Fruit fly (Drosophila melanogaster) whole organism, embryonic: ENCODE measurements around the gene Prp3.
A peak's percentile ranks its signal among the peaks of the same experiment; 100 is the strongest.

Experiments used
- Adf1 ChIP-seq: fragments of 200-800 bp; sonication (Bioruptor generic); IDR thresholded peaks from 2 replicates; pipeline ENCODE4 v1.3.6; 2022; ENCODE audit warnings: missing biosample characterization, missing genetic modification characterization
- Antp ChIP-seq: fragments of 200-800 bp; sonication (Bioruptor generic); optimal IDR thresholded peaks from 3 replicates; lab custom pipeline; 2016; ENCODE audit warnings: missing biosample characterization, missing genetic modification characterization
- BEAF-32 ChIP-seq: fragments of 200-800 bp; sonication (Bioruptor generic); optimal IDR thresholded peaks from 3 replicates; lab custom pipeline; 2017; ENCODE audit warnings: missing biosample characterization, missing genetic modification characterization, mild to moderate bottlenecking, moderate library complexity, missing genetic modification reagents
- Bgb ChIP-seq: fragments of 200-800 bp; sonication (Bioruptor generic); IDR thresholded peaks from 2 replicates; pipeline ENCODE4 v1.3.6; 2022; ENCODE audit warnings: missing biosample characterization, missing genetic modification characterization; ENCODE audit not compliant: partially characterized antibody
- CG12155 ChIP-seq: fragments of 200-800 bp; sonication (Bioruptor generic); optimal IDR thresholded peaks from 3 replicates; lab custom pipeline; 2016; ENCODE audit warnings: missing biosample characterization, missing genetic modification characterization
- CG12236 ChIP-seq: fragments of 200-800 bp; sonication (Bioruptor generic); optimal IDR thresholded peaks from 2 replicates; lab custom pipeline; 2016; ENCODE audit warnings: missing biosample characterization, missing genetic modification characterization
- CG12391 ChIP-seq: fragments of 200-800 bp; sonication (Bioruptor generic); optimal IDR thresholded peaks from 3 replicates; lab custom pipeline; 2018; ENCODE audit warnings: missing biosample characterization, mild to moderate bottlenecking, missing genetic modification characterization, moderate library complexity
- CG13287 ChIP-seq: fragments of 200-800 bp; sonication (Bioruptor generic); IDR thresholded peaks from 2 replicates; pipeline ENCODE4 v1.3.6; 2022; ENCODE audit warnings: missing biosample characterization, missing genetic modification characterization; ENCODE audit not compliant: partially characterized antibody
- CG13624 ChIP-seq: fragments of 200-800 bp; sonication (Bioruptor generic); optimal IDR thresholded peaks from 2 replicates; lab custom pipeline; 2016; ENCODE audit warnings: missing biosample characterization, missing genetic modification characterization
- CG13775 ChIP-seq: fragments of 200-800 bp; sonication (Bioruptor generic); optimal IDR thresholded peaks from 3 replicates; lab custom pipeline; 2017; ENCODE audit warnings: missing biosample characterization, mild to moderate bottlenecking, missing genetic modification characterization
- CG14710 ChIP-seq: fragments of 200-800 bp; sonication (Bioruptor generic); optimal IDR thresholded peaks from 3 replicates; lab custom pipeline; 2019; ENCODE audit warnings: missing biosample characterization, mild to moderate bottlenecking, missing genetic modification characterization, moderate library complexity
- CG15514 ChIP-seq: fragments of 200-800 bp; sonication (Bioruptor generic); optimal IDR thresholded peaks from 3 replicates; lab custom pipeline; 2017; ENCODE audit warnings: missing biosample characterization, missing genetic modification characterization, mild to moderate bottlenecking, moderate library complexity, missing genetic modification reagents
- CG2116 ChIP-seq: fragments of 200-800 bp; sonication (Bioruptor generic); optimal IDR thresholded peaks from 3 replicates; lab custom pipeline; 2018; ENCODE audit warnings: missing biosample characterization, mild to moderate bottlenecking, missing genetic modification characterization
- CG2120 ChIP-seq: fragments of 200-800 bp; sonication (Bioruptor generic); optimal IDR thresholded peaks from 3 replicates; lab custom pipeline; 2016; ENCODE audit warnings: missing biosample characterization, missing genetic modification characterization
- CG30020 ChIP-seq: fragments of 200-800 bp; optimal IDR thresholded peaks from 2 replicates; lab custom pipeline; 2019; ENCODE audit warnings: missing biosample characterization, mild to moderate bottlenecking, missing genetic modification characterization, moderate library complexity
- CG30403 ChIP-seq: fragments of 200-800 bp; sonication (Bioruptor generic); optimal IDR thresholded peaks from 3 replicates; lab custom pipeline; 2016; ENCODE audit warnings: missing biosample characterization, missing genetic modification characterization
- CG31388 ChIP-seq: fragments of 200-800 bp; sonication (Bioruptor generic); optimal IDR thresholded peaks from 2 replicates; lab custom pipeline; 2016; ENCODE audit warnings: missing biosample characterization, missing genetic modification characterization
- CG3995 ChIP-seq: fragments of 200-800 bp; sonication (Bioruptor generic); optimal IDR thresholded peaks from 3 replicates; lab custom pipeline; 2016; ENCODE audit warnings: missing biosample characterization, missing genetic modification characterization
- CG42726 ChIP-seq: fragments of 200-800 bp; sonication (Bioruptor generic); IDR thresholded peaks from 2 replicates; pipeline ENCODE4 v1.3.6; 2022; ENCODE audit warnings: missing biosample characterization, missing genetic modification characterization; ENCODE audit not compliant: partially characterized antibody
- CG8281 ChIP-seq: fragments of 200-800 bp; sonication (Bioruptor generic); optimal IDR thresholded peaks from 2 replicates; lab custom pipeline; 2018; ENCODE audit warnings: missing biosample characterization, mild to moderate bottlenecking, missing genetic modification characterization, moderate library complexity
- CG8290 ChIP-seq, 3 experiments: fragments of 200-800 bp; sonication (Bioruptor generic); optimal IDR thresholded peaks; 2 replicates each; lab custom pipeline; 2016 to 2019; ENCODE audit warnings: missing biosample characterization in 3 of 3, missing genetic modification characterization in 3 of 3, mild to moderate bottlenecking in 2 of 3, moderate library complexity in 1 of 3
- CG9797 ChIP-seq: fragments of 200-800 bp; sonication (Bioruptor generic); optimal IDR thresholded peaks from 3 replicates; lab custom pipeline; 2018; ENCODE audit warnings: missing biosample characterization, mild to moderate bottlenecking, missing genetic modification characterization
- CG9932 ChIP-seq: fragments of 200-800 bp; sonication (Bioruptor generic); IDR thresholded peaks from 2 replicates; pipeline ENCODE4 v1.3.6; 2022; ENCODE audit warnings: missing biosample characterization, missing genetic modification characterization
- Dip3 ChIP-seq: fragments of 200-800 bp; sonication (Bioruptor generic); optimal IDR thresholded peaks from 3 replicates; lab custom pipeline; 2016; ENCODE audit warnings: missing biosample characterization, missing genetic modification characterization
- E2f2 ChIP-seq: fragments of 200-800 bp; sonication (Bioruptor generic); IDR thresholded peaks from 2 replicates; pipeline ENCODE4 v1.3.6; 2022; ENCODE audit warnings: missing biosample characterization, missing genetic modification characterization
- Ets97D ChIP-seq: fragments of 200-800 bp; sonication (Bioruptor generic); optimal IDR thresholded peaks from 3 replicates; lab custom pipeline; 2016; ENCODE audit warnings: missing biosample characterization, missing genetic modification characterization
- Fer1 ChIP-seq: fragments of 200-800 bp; sonication (Bioruptor generic); optimal IDR thresholded peaks from 2 replicates; lab custom pipeline; 2017; ENCODE audit warnings: missing biosample characterization, mild to moderate bottlenecking, missing genetic modification characterization
- MESR4 ChIP-seq: fragments of 200-800 bp; sonication (Bioruptor generic); optimal IDR thresholded peaks from 2 replicates; lab custom pipeline; 2018; ENCODE audit warnings: missing biosample characterization, mild to moderate bottlenecking, missing genetic modification characterization, moderate library complexity
- PHDP ChIP-seq: fragments of 200-800 bp; sonication (Bioruptor generic); optimal IDR thresholded peaks from 3 replicates; lab custom pipeline; 2018; ENCODE audit warnings: missing biosample characterization, mild to moderate bottlenecking, missing genetic modification characterization, moderate library complexity
- Scr ChIP-seq: fragments of 200-800 bp; sonication (Bioruptor generic); IDR thresholded peaks from 2 replicates; pipeline ENCODE4 v1.3.6; 2022; ENCODE audit warnings: missing biosample characterization, missing genetic modification characterization; ENCODE audit not compliant: partially characterized antibody
- Sin3A ChIP-seq: fragments of >200 bp; optimal IDR thresholded peaks from 2 replicates; lab custom pipeline; 2018
- Sry-δ ChIP-seq: fragments of 200-800 bp; sonication (Bioruptor generic); optimal IDR thresholded peaks from 2 replicates; lab custom pipeline; 2016; ENCODE audit warnings: missing biosample characterization, missing genetic modification characterization
- amos ChIP-seq: fragments of 200-800 bp; sonication (Bioruptor generic); IDR thresholded peaks from 2 replicates; pipeline ENCODE4 v1.3.6; 2022; ENCODE audit warnings: missing biosample characterization, missing genetic modification characterization; ENCODE audit not compliant: partially characterized antibody
- bab2 ChIP-seq: fragments of 200-800 bp; sonication (Bioruptor generic); optimal IDR thresholded peaks from 2 replicates; lab custom pipeline; 2016; ENCODE audit warnings: missing biosample characterization, missing genetic modification characterization
- bcd ChIP-seq: fragments of 200-800 bp; sonication (Bioruptor generic); optimal IDR thresholded peaks from 2 replicates; lab custom pipeline; 2017; ENCODE audit warnings: missing biosample characterization, mild to moderate bottlenecking, missing genetic modification characterization
- crp ChIP-seq, 2 experiments: fragments of 200-800 bp; sonication (Bioruptor generic); optimal IDR thresholded peaks; 2 replicates in 1 of 2; 3 replicates in 1 of 2; lab custom pipeline; 2017; ENCODE audit warnings: missing biosample characterization in 2 of 2, missing genetic modification characterization in 2 of 2, mild to moderate bottlenecking in 1 of 2, moderate library complexity in 1 of 2
- ftz-f1 ChIP-seq: fragments of 200-800 bp; sonication (Bioruptor generic); optimal IDR thresholded peaks from 2 replicates; lab custom pipeline; 2016; ENCODE audit warnings: missing biosample characterization, missing genetic modification characterization
- ham ChIP-seq: fragments of 200-800 bp; sonication (Bioruptor generic); IDR thresholded peaks from 2 replicates; pipeline ENCODE4 v1.3.6; 2022; ENCODE audit warnings: missing biosample characterization, missing genetic modification characterization
- jumu ChIP-seq: fragments of 200-800 bp; sonication (Bioruptor generic); optimal IDR thresholded peaks from 3 replicates; lab custom pipeline; 2016; ENCODE audit warnings: missing biosample characterization, missing genetic modification characterization
- knrl ChIP-seq: fragments of 200-800 bp; sonication (Bioruptor generic); IDR thresholded peaks from 3 replicates; pipeline ENCODE4 v1.3.6; 2022; ENCODE audit warnings: missing biosample characterization, missing genetic modification characterization; ENCODE audit not compliant: partially characterized antibody
- mam ChIP-seq: fragments of 200-800 bp; sonication (Bioruptor generic); optimal IDR thresholded peaks from 3 replicates; lab custom pipeline; 2016; ENCODE audit warnings: missing biosample characterization, missing genetic modification characterization
- oc ChIP-seq: fragments of 200-800 bp; sonication (Bioruptor generic); optimal IDR thresholded peaks from 2 replicates; lab custom pipeline; 2018; ENCODE audit warnings: missing biosample characterization, mild to moderate bottlenecking, missing genetic modification characterization, moderate library complexity
- pzg ChIP-seq: fragments of 200-800 bp; sonication (Bioruptor generic); optimal IDR thresholded peaks from 3 replicates; lab custom pipeline; 2018; ENCODE audit warnings: missing biosample characterization, mild to moderate bottlenecking, missing genetic modification characterization, moderate library complexity
- row ChIP-seq: fragments of 200-800 bp; sonication (Bioruptor generic); IDR thresholded peaks from 3 replicates; pipeline ENCODE4 v1.3.6; 2022; ENCODE audit warnings: missing biosample characterization, missing genetic modification characterization
- sens ChIP-seq: fragments of 200-800 bp; sonication (Bioruptor generic); peaks from one replicate; lab custom pipeline; 2016; ENCODE audit warnings: missing biosample characterization, missing genetic modification characterization
- stwl ChIP-seq: fragments of 200-800 bp; sonication (Bioruptor generic); optimal IDR thresholded peaks from 3 replicates; lab custom pipeline; 2018; ENCODE audit warnings: missing biosample characterization, mild to moderate bottlenecking, missing genetic modification characterization, moderate library complexity
- trem ChIP-seq: fragments of 200-800 bp; optimal IDR thresholded peaks from 3 replicates; lab custom pipeline; 2019; ENCODE audit warnings: missing biosample characterization, mild to moderate bottlenecking, missing genetic modification characterization, moderate library complexity
- unc-4 ChIP-seq: fragments of 200-800 bp; sonication (Bioruptor generic); IDR thresholded peaks from 2 replicates; pipeline ENCODE4 v1.3.6; 2022; ENCODE audit warnings: missing biosample characterization, missing genetic modification characterization; ENCODE audit not compliant: partially characterized antibody
- vnd ChIP-seq: fragments of 200-800 bp; sonication (Bioruptor generic); IDR thresholded peaks from 3 replicates; pipeline ENCODE4 v1.3.6; 2022; ENCODE audit warnings: missing biosample characterization, missing genetic modification characterization; ENCODE audit not compliant: partially characterized antibody

Prp3 gene

DNA sequence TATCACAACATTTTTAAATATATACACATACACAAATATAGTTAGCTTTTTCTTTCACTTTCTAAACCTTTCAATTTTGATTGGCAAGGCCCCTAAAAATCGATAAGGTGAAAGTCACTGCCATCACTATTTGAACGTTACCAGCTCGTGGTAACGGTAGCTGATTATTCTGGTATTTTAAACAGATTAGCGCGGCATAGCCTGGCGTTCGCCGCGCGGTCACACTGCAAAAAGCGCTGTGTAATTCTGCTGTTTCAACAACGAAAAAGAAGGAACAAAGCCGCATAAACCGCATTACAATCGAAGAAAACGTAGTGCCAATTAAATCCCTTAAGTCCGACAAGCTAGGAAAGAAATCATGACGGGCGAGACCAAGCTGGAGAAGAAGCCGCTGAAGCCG, 4.7 kb downstream of the Prp3 start, which contains the start of gene Rpn1 (continued):
- peak; percentile 67 for TF ChIP-seq Sin3A (lab: Kevin White, UChicago)
- peak; percentile 16 for TF ChIP-seq CG30403
- no peak for TF ChIP-seq CG12236 (GFP tag; lab: Kevin White, UChicago)
- peak; percentile 88 for TF ChIP-seq E2f2 (GFP tag; lab: Robert Waterston, UW)
- TF ChIP-seq Bgb (GFP tag; lab: Robert Waterston, UW) = peak; percentile 55; the same call in 1 of the 2 replicates
- peak; percentile 52 for TF ChIP-seq CG2120 (GFP tag; lab: Kevin White, UChicago)
- TF ChIP-seq pzg (GFP tag; lab: Kevin White, UChicago) = peak; percentile 96
- no peak for TF ChIP-seq Dip3
- peak; percentile 30 for TF ChIP-seq sens (GFP tag; lab: Kevin White, UChicago)
- peak; percentile 32; the same call in 1 of the 2 replicates for TF ChIP-seq Adf1 (GFP tag; lab: Robert Waterston, UW)
- TF ChIP-seq Antp (GFP tag; lab: Kevin White, UChicago) = peak; percentile 35
- peak; percentile 85 for TF ChIP-seq oc
- no peak for TF ChIP-seq PHDP (tag; lab: Kevin White, UChicago)
- peak; percentile 30 for TF ChIP-seq CG8290 (GFP tag; optimal IDR thresholded peaks at IDR 0.05; lab: Kevin White, UChicago)
- no peak for TF ChIP-seq CG8290 (tag; optimal IDR thresholded peaks at IDR 0.05; lab: Kevin White, UChicago)
- peak; percentile 4 for TF ChIP-seq jumu (GFP tag; lab: Kevin White, UChicago)
- TF ChIP-seq CG13775 (GFP tag; lab: Kevin White, UChicago) = peak; percentile 4
- peak; percentile 15 for TF ChIP-seq Fer1 (GFP tag; lab: Kevin White, UChicago)
- TF ChIP-seq CG12391 = peak; percentile 9
- TF ChIP-seq crp (GFP tag; optimal IDR thresholded peaks at IDR 0.05; lab: Kevin White, UChicago) = peak in 1 of 2 experiments; percentile 30
- TF ChIP-seq CG14710 (tag; lab: Kevin White, UChicago) = peak; percentile 37
- TF ChIP-seq CG9932 (GFP tag; lab: Robert Waterston, UW) = peak; percentile 66
- TF ChIP-seq Sry-δ (GFP tag; lab: Kevin White, UChicago) = peak; percentile 89
- peak; percentile 71 for TF ChIP-seq BEAF-32
- TF ChIP-seq CG31388 (GFP tag; lab: Kevin White, UChicago) = no peak
- 0 out of 3 replicates have a peak, but pooled peaks have one; percentile 33 for TF ChIP-seq vnd (GFP tag; lab: Robert Waterston, UW)
- TF ChIP-seq MESR4 = peak; percentile 87
- TF ChIP-seq Ets97D (GFP tag; lab: Kevin White, UChicago) = peak; percentile 64
- peak; percentile 21 for TF ChIP-seq CG13624 (GFP tag; lab: Kevin White, UChicago)
- TF ChIP-seq trem (tag; lab: Kevin White, UChicago) = peak; percentile 26
- TF ChIP-seq amos = peak; percentile 57; the same call in 1 of the 2 replicates
- TF ChIP-seq ftz-f1 (GFP tag; lab: Kevin White, UChicago) = peak; percentile 57
- TF ChIP-seq bcd (GFP tag; lab: Kevin White, UChicago) = peak; percentile 69
- TF ChIP-seq CG30020 (tag; lab: Kevin White, UChicago) = peak; percentile 36
- peak; percentile 9 for TF ChIP-seq CG12155
- TF ChIP-seq unc-4 (GFP tag; lab: Robert Waterston, UW) = peak; percentile 48; the same call in 1 of the 2 replicates
- peak; percentile 77 for TF ChIP-seq CG2116 (GFP tag; lab: Kevin White, UChicago)
- peak; percentile 39 for TF ChIP-seq mam
- no peak for TF ChIP-seq ham
- TF ChIP-seq stwl (tag; lab: Kevin White, UChicago) = peak; percentile 50
- TF ChIP-seq CG8281 (tag; lab: Kevin White, UChicago) = no peak
- TF ChIP-seq CG42726 = peak; percentile 49; the same call in 1 of the 2 replicates
- peak; percentile 59 for TF ChIP-seq Scr (GFP tag; lab: Robert Waterston, UW)
- TF ChIP-seq CG15514 (GFP tag; lab: Kevin White, UChicago) = peak; percentile 76
- peak; percentile 54; the same call in 2 of the 3 replicates for TF ChIP-seq knrl (GFP tag; lab: Robert Waterston, UW)
- peak; percentile 86 for TF ChIP-seq CG9797 (GFP tag; lab: Kevin White, UChicago)
- peak; percentile 68 for TF ChIP-seq CG13287
- TF ChIP-seq row (GFP tag; lab: Robert Waterston, UW) = peak; percentile 82
- peak; percentile 98 for TF ChIP-seq CG3995
- TF ChIP-seq bab2 (GFP tag; lab: Kevin White, UChicago) = no peak
